Fruit fly (Drosophila melanogaster) whole organism, pupa: ENCODE measurements around the gene JMJD7.
A peak's percentile ranks its signal among the peaks of the same experiment; 100 is the strongest.

Experiments
- CG15710 ChIP-seq: fragments of 200-800 bp; sonication (Bioruptor generic); optimal IDR thresholded peaks from 2 replicates; lab custom pipeline; 2018; ENCODE audit warnings: missing biosample characterization, mild to moderate bottlenecking, missing genetic modification characterization, moderate library complexity
- CG32121 ChIP-seq: fragments of 200-800 bp; sonication (Bioruptor generic); IDR thresholded peaks from 2 replicates; pipeline ENCODE4 v1.3.6; 2022; ENCODE audit warnings: missing biosample characterization, missing genetic modification characterization
- CG34367 ChIP-seq: fragments of 200-800 bp; sonication (Bioruptor generic); optimal IDR thresholded peaks from 2 replicates; lab custom pipeline; 2018; ENCODE audit warnings: missing biosample characterization, mild to moderate bottlenecking, missing genetic modification characterization
- CG4496 ChIP-seq: fragments of 200-800 bp; sonication (Bioruptor generic); IDR thresholded peaks from 3 replicates; pipeline ENCODE4 v1.3.6; 2022; ENCODE audit warnings: missing biosample characterization, missing genetic modification characterization
- CG8159 ChIP-seq: fragments of 200-800 bp; sonication (Bioruptor generic); optimal IDR thresholded peaks from 3 replicates; lab custom pipeline; 2018; ENCODE audit warnings: missing biosample characterization, mild to moderate bottlenecking, missing genetic modification characterization, moderate library complexity
- EcR ChIP-seq: fragments of 200-800 bp; sonication (Bioruptor generic); optimal IDR thresholded peaks from 3 replicates; lab custom pipeline; 2019; ENCODE audit warnings: missing biosample characterization, missing genetic modification characterization, mild to moderate bottlenecking, moderate library complexity, missing genetic modification reagents
- Ets98B ChIP-seq: fragments of 200-800 bp; sonication (Bioruptor generic); IDR thresholded peaks from 2 replicates; pipeline ENCODE4 v1.3.6; 2022; ENCODE audit warnings: missing biosample characterization, missing genetic modification characterization
- rn ChIP-seq: fragments of 200-800 bp; sonication (Bioruptor generic); IDR thresholded peaks from 2 replicates; pipeline ENCODE4 v1.3.6; 2022; ENCODE audit warnings: missing biosample characterization, missing genetic modification characterization

- TF ChIP-seq CG15710 (tag; lab: Kevin White, UChicago) (peak; percentile 52), CG34367 (peak; percentile 35), CG8159 (tag; lab: Kevin White, UChicago) (peak; percentile 72), rn (GFP tag; lab: Robert Waterston, UW) (no peak), EcR (GFP tag; lab: Kevin White, UChicago) (no peak), Ets98B (GFP tag; lab: Robert Waterston, UW) (no peak), CG32121 (no peak), CG4496 (GFP tag; lab: Robert Waterston, UW) (no peak)
Observed at dm6 chr3L:13406873-13407272, 43.2 kb downstream of the JMJD7 start.
